Fruit fly (Drosophila melanogaster): ENCODE data around the gene Mau2.

DNA sequence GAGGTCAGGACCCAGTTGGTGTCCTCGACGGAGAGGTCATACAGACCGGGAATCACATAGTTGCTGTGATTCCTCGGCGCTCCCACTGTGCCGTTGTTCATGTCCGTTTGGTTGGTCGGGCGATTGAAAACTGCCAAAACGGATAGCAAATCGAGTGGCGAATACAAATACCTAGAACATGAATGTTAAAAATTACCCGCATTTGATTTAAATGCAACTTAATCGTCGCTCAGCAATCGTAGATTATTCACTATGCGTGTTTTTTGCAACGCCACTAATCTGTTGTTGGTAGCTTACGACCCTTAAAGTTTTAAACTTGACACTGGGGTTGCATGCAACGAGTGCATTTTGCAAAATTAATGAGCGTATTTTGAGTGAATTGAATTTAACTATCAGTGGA is 40.0 kb downstream of the Mau2 start, which contains the start of gene Amt:
- TF ChIP-seq h (optimal IDR thresholded peaks at IDR 0.05) (no peak), ttk (optimal IDR thresholded peaks at IDR 0.05) (no peak)

Measured in Kc167 (cell line).